Worm (Caenorhabditis elegans) whole organism, early embryonic: ENCODE measurements around the gene C26F1.1.

Experiments
- B0310.2 ChIP-seq: sonication (generic microtip); optimal IDR thresholded peaks from 2 replicates; lab custom pipeline; 2016; ENCODE audit warnings: mild to moderate bottlenecking, missing genetic modification characterization, missing compliant biosample characterization
- F13C5.2 ChIP-seq: sonication (generic microtip); optimal IDR thresholded peaks from 2 replicates; lab custom pipeline; 2017; ENCODE audit warnings: mild to moderate bottlenecking, missing genetic modification characterization, inconsistent platforms, missing compliant biosample characterization
- aly-1 ChIP-seq: sonication (generic microtip); optimal IDR thresholded peaks from 2 replicates; lab custom pipeline; 2016; ENCODE audit warnings: missing genetic modification characterization, missing compliant biosample characterization
- ama-1 ChIP-seq: fragments of 150-350 bp; optimal IDR thresholded peaks from 2 replicates; lab custom pipeline; 2014
- ceh-36 ChIP-seq: sonication (generic microtip); optimal IDR thresholded peaks from 2 replicates; lab custom pipeline; 2016; ENCODE audit warnings: missing genetic modification characterization, inconsistent platforms, missing compliant biosample characterization
- ets-7 ChIP-seq: sonication (generic microtip); optimal IDR thresholded peaks from 2 replicates; lab custom pipeline; 2016; ENCODE audit warnings: missing genotype, missing genetic modification characterization, missing compliant biosample characterization
- flt-1 ChIP-seq: fragments of 200-800 bp; sonication (Bioruptor generic); IDR thresholded peaks from 2 replicates; pipeline ENCODE4 v1.3.6; 2022; ENCODE audit warnings: missing genetic modification characterization, missing compliant biosample characterization
- hmbx-1 ChIP-seq: sonication (generic microtip); optimal IDR thresholded peaks from 2 replicates; lab custom pipeline; 2016; ENCODE audit warnings: mild to moderate bottlenecking, missing genetic modification characterization, missing compliant biosample characterization
- hmg-4 ChIP-seq: fragments of 200-800 bp; sonication (Bioruptor generic); optimal IDR thresholded peaks from 2 replicates; lab custom pipeline; 2018; ENCODE audit warnings: mild to moderate bottlenecking, missing genetic modification characterization, missing compliant biosample characterization
- hnd-1 ChIP-seq: sonication (generic microtip); optimal IDR thresholded peaks from 2 replicates; lab custom pipeline; 2016; ENCODE audit warnings: missing genetic modification characterization, missing compliant biosample characterization
- scrt-1 ChIP-seq: fragments of 200-800 bp; sonication (Bioruptor generic); IDR thresholded peaks from 2 replicates; pipeline ENCODE4 v1.3.6; 2022; ENCODE audit warnings: missing genetic modification characterization, missing compliant biosample characterization
- sea-1 ChIP-seq: fragments of 200-800 bp; sonication (Bioruptor generic); conservative IDR thresholded peaks from 2 replicates; pipeline ENCODE4 v1.3.6; 2022; ENCODE audit warnings: missing genetic modification characterization, missing compliant biosample characterization
- tbx-11 ChIP-seq: fragments of 200-800 bp; sonication (Bioruptor generic); IDR thresholded peaks from 2 replicates; pipeline ENCODE4 v1.3.6; 2022; ENCODE audit warnings: missing genetic modification characterization, missing compliant biosample characterization
- tra-4 ChIP-seq: sonication (generic microtip); optimal IDR thresholded peaks from 2 replicates; lab custom pipeline; 2017; ENCODE audit warnings: missing genetic modification characterization, missing compliant biosample characterization

ce11 chrV:7804064-7804800 is 19.0 kb downstream of the C26F1.1 start, which contains the start of gene uvs-1:
- TF ChIP-seq scrt-1 (GFP tag; lab: Robert Waterston, UW) (no peak), ama-1 (no peak), hmbx-1 (tag; lab: Kevin White, UChicago) (no peak), B0310.2 (tag; lab: Kevin White, UChicago) (no peak), hmg-4 (no peak), flt-1 (no peak), tra-4 (no peak), hnd-1 (tag; lab: Kevin White, UChicago) (no peak), ceh-36 (tag; lab: Kevin White, UChicago) (no peak), F13C5.2 (tag; lab: Kevin White, UChicago) (no peak), aly-1 (no peak), tbx-11 (GFP tag; lab: Robert Waterston, UW) (no peak), sea-1 (0 out of 2 replicates have a peak, but pooled peaks have one; percentile 55), ets-7 (tag; lab: Kevin White, UChicago) (no peak)
